Fruit fly (Drosophila melanogaster): ENCODE results near the gene Spn77Ba.

DNA sequence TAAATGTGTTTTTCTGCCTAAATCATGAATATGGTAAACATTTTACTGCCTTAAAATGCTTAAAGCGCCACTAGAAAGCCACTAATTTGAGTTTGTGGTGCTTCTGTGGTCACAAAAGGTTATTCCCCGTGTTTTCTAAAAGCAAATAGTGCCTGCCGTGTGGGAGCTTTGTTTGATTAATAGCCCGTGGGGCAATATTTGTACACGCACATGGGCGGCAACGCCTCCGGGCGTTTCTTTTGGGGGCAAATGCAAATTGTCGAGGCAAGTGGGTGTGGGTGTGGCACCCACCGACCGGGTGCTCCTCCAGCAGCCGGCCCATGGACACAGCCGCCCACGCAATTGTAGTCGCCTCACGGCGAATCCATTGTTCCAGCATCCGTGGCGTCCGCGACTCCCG is 41.1 kb upstream of the Spn77Ba start:
- no peak for TF ChIP-seq EcR (GFP tag; optimal IDR thresholded peaks at IDR 0.05)
- no peak for TF ChIP-seq Snoo (tag; optimal IDR thresholded peaks at IDR 0.05)
- no peak for TF ChIP-seq CG32121 (GFP tag; IDR thresholded peaks at IDR 0.05)
- no peak for TF ChIP-seq Pif1B (GFP tag; optimal IDR thresholded peaks at IDR 0.05)
- TF ChIP-seq rn (GFP tag; IDR thresholded peaks at IDR 0.05) = no peak
- no peak for TF ChIP-seq CG13204 (GFP tag; optimal IDR thresholded peaks at IDR 0.05)
- no peak for TF ChIP-seq CG4496 (GFP tag; IDR thresholded peaks at IDR 0.05)
- TF ChIP-seq CG34367 (tag; optimal IDR thresholded peaks at IDR 0.05) = no peak

Measured in whole organism, pupa.